Worm (Caenorhabditis elegans) whole organism, late embryonic: ENCODE results near the gene cogc-6.

Source experiments
- ama-1 ChIP-seq: fragments of 150-350 bp; optimal IDR thresholded peaks from 2 replicates; lab custom pipeline; 2014
- che-1 ChIP-seq: sonication (generic microtip); optimal IDR thresholded peaks from 2 replicates; lab custom pipeline; 2016; ENCODE audit warnings: mild to moderate bottlenecking, missing genetic modification characterization, missing compliant biosample characterization
- elt-2 ChIP-seq: sonication (generic microtip); optimal IDR thresholded peaks from 2 replicates; lab custom pipeline; 2016; ENCODE audit warnings: missing genetic modification reagents, missing genetic modification characterization, missing compliant biosample characterization
- fkh-10 ChIP-seq: fragments of 150-350 bp; optimal IDR thresholded peaks from 2 replicates; lab custom pipeline; 2014; ENCODE audit warnings: missing biosample characterization, missing genetic modification reagents, missing genetic modification characterization
- odd-2 ChIP-seq: sonication (generic microtip); optimal IDR thresholded peaks from 2 replicates; lab custom pipeline; 2017; ENCODE audit warnings: antibody characterized with exemption, mild to moderate bottlenecking, missing genetic modification characterization, missing compliant biosample characterization
- pag-3 ChIP-seq: sonication (generic microtip); optimal IDR thresholded peaks from 2 replicates; lab custom pipeline; 2016; ENCODE audit warnings: missing compliant biosample characterization, missing genetic modification characterization, borderline replicate concordance
- pha-4 ChIP-seq: fragments of 150-350 bp; optimal IDR thresholded peaks from 2 replicates; lab custom pipeline; 2018; ENCODE audit warnings: missing biosample characterization, missing genetic modification reagents, missing genetic modification characterization
- pqm-1 ChIP-seq: sonication (generic microtip); optimal IDR thresholded peaks from 2 replicates; lab custom pipeline; 2016; ENCODE audit warnings: missing genetic modification characterization, missing compliant biosample characterization
- tbx-2 ChIP-seq: sonication (generic microtip); optimal IDR thresholded peaks from 2 replicates; lab custom pipeline; 2016; ENCODE audit warnings: missing genetic modification characterization, missing compliant biosample characterization

DNA sequence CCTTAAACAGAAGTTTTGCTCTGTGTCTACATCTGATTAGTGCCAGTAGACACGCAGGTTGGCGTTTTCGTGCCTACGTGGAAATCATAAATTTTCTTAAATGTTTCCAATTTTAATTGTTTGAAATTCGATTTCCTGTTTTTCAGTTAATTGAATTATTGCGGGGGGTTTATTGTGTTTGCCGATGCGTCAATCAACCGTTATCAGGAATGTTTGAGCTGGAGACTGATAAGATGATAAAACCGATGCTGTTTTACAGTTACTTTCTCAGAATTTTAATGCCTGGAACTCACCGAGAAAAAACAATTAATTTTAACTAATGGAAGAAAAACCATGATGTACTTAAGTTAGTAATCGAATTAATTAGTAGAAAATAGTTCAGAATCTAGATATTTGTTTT, 4.0 kb downstream of the cogc-6 start:
- TF ChIP-seq pag-3 (tag; lab: Kevin White, UChicago) = no peak
- TF ChIP-seq ama-1 (lab: Kevin White, UChicago) = no peak
- peak; percentile 87 for TF ChIP-seq elt-2 (tag; lab: Kevin White, UChicago)
- no peak for TF ChIP-seq fkh-10 (GFP tag; lab: Kevin White, UChicago)
- TF ChIP-seq che-1 = no peak
- TF ChIP-seq pha-4 (tag; lab: Kevin White, UChicago) = no peak
- no peak for TF ChIP-seq odd-2
- TF ChIP-seq tbx-2 (tag; lab: Kevin White, UChicago) = no peak
- no peak for TF ChIP-seq pqm-1 (tag; lab: Kevin White, UChicago)
